Worm (Caenorhabditis elegans) whole organism, L2 larva: ENCODE results near the gene catp-8.
A peak's percentile ranks its signal among the peaks of the same experiment; 100 is the strongest.

Experiments
- C34F6.9 ChIP-seq: fragments of 150-350 bp; optimal IDR thresholded peaks from 2 replicates; lab custom pipeline; 2014; ENCODE audit warnings: missing biosample characterization, missing genetic modification characterization
- F13H6.1 ChIP-seq: sonication (generic microtip); optimal IDR thresholded peaks from 2 replicates; lab custom pipeline; 2016; ENCODE audit warnings: missing genetic modification characterization, missing compliant biosample characterization
- R02D3.7 ChIP-seq: fragments of 150-350 bp; optimal IDR thresholded peaks from 2 replicates; lab custom pipeline; 2014; ENCODE audit warnings: missing biosample characterization, missing genetic modification characterization
- Y55F3AM.14 ChIP-seq: fragments of 200-800 bp; sonication (Bioruptor generic); optimal IDR thresholded peaks from 2 replicates; lab custom pipeline; 2018; ENCODE audit warnings: mild to moderate bottlenecking, missing genetic modification characterization, missing compliant biosample characterization
- ZK546.5 ChIP-seq: sonication (generic microtip); optimal IDR thresholded peaks from 2 replicates; lab custom pipeline; 2017; ENCODE audit warnings: missing biosample characterization, missing genetic modification characterization
- alr-1 ChIP-seq: fragments of 150-350 bp; optimal IDR thresholded peaks from 2 replicates; lab custom pipeline; 2014; ENCODE audit warnings: missing biosample characterization, missing genetic modification characterization
- aly-2 ChIP-seq: fragments of 150-350 bp; optimal IDR thresholded peaks from 2 replicates; lab custom pipeline; 2014; ENCODE audit warnings: missing biosample characterization, missing genetic modification characterization
- ama-1 ChIP-seq: fragments of 150-350 bp; optimal IDR thresholded peaks from 2 replicates; lab custom pipeline; 2018; ENCODE audit warnings: inconsistent platforms
- blmp-1 ChIP-seq: sonication (generic microtip); optimal IDR thresholded peaks from 2 replicates; lab custom pipeline; 2017; ENCODE audit warnings: missing genetic modification characterization, mild to moderate bottlenecking, missing compliant biosample characterization, antibody characterized with exemption, moderate library complexity; ENCODE audit not compliant: insufficient read depth
- ceh-16 ChIP-seq: fragments of 150-350 bp; optimal IDR thresholded peaks from 2 replicates; lab custom pipeline; 2014; ENCODE audit warnings: missing biosample characterization, missing genetic modification characterization
- ceh-82 ChIP-seq: fragments of 150-350 bp; optimal IDR thresholded peaks from 2 replicates; lab custom pipeline; 2014; ENCODE audit warnings: missing biosample characterization, missing genetic modification characterization
- crh-2 ChIP-seq: sonication (generic microtip); optimal IDR thresholded peaks from 2 replicates; lab custom pipeline; 2017; ENCODE audit warnings: missing biosample characterization, missing genetic modification characterization
- dmd-4 ChIP-seq: sonication (generic microtip); optimal IDR thresholded peaks from 2 replicates; lab custom pipeline; 2017; ENCODE audit warnings: missing biosample characterization, missing genetic modification characterization
- egl-27 ChIP-seq: sonication (generic microtip); optimal IDR thresholded peaks from 3 replicates; lab custom pipeline; 2017; ENCODE audit warnings: missing biosample characterization, missing genetic modification reagents, missing genetic modification characterization
- elt-1 ChIP-seq: fragments of 150-350 bp; optimal IDR thresholded peaks from 2 replicates; lab custom pipeline; 2014; ENCODE audit warnings: missing biosample characterization, missing genetic modification characterization
- elt-3 ChIP-seq: sonication (generic microtip); optimal IDR thresholded peaks from 2 replicates; lab custom pipeline; 2017; ENCODE audit warnings: missing biosample characterization, missing genetic modification characterization
- fos-1 ChIP-seq: fragments of 150-350 bp; optimal IDR thresholded peaks from 2 replicates; lab custom pipeline; 2014; ENCODE audit warnings: missing biosample characterization, missing genetic modification characterization
- gmeb-1 ChIP-seq: fragments of 150-350 bp; optimal IDR thresholded peaks from 2 replicates; lab custom pipeline; 2014; ENCODE audit warnings: missing biosample characterization, missing genetic modification characterization
- lin-11 ChIP-seq: fragments of 150-350 bp; sonication (generic microtip); optimal IDR thresholded peaks from 2 replicates; lab custom pipeline; 2014; ENCODE audit warnings: missing biosample characterization, missing genetic modification characterization, inconsistent platforms, mixed read lengths
- lin-13 ChIP-seq: fragments of 150-350 bp; optimal IDR thresholded peaks from 2 replicates; lab custom pipeline; 2014; ENCODE audit warnings: missing biosample characterization, missing genetic modification reagents, missing genetic modification characterization
- lin-39 ChIP-seq: fragments of 150-350 bp; optimal IDR thresholded peaks from 2 replicates; lab custom pipeline; 2014; ENCODE audit warnings: missing biosample characterization, missing genetic modification reagents, missing genetic modification characterization
- lsy-2 ChIP-seq, 2 experiments: fragments of 150-350 bp in 1 of 2; sonication (generic microtip) in 1 of 2; optimal IDR thresholded peaks; 2 replicates each; lab custom pipeline; 2014 to 2017; ENCODE audit warnings: missing biosample characterization in 2 of 2, missing genetic modification characterization in 2 of 2
- mab-5 ChIP-seq: fragments of 150-350 bp; optimal IDR thresholded peaks from 2 replicates; lab custom pipeline; 2014; ENCODE audit warnings: missing biosample characterization, missing genetic modification characterization
- mbf-1 ChIP-seq: sonication (generic microtip); optimal IDR thresholded peaks from 2 replicates; lab custom pipeline; 2017; ENCODE audit warnings: missing biosample characterization, missing genetic modification characterization
- mdl-1 ChIP-seq, 2 experiments: fragments of 150-350 bp in 1 of 2; sonication (generic microtip) in 1 of 2; optimal IDR thresholded peaks; 2 replicates each; lab custom pipeline; 2017; ENCODE audit warnings: missing biosample characterization in 2 of 2, missing genetic modification characterization in 2 of 2
- nhr-10 ChIP-seq: sonication (generic microtip); optimal IDR thresholded peaks from 2 replicates; lab custom pipeline; 2017; ENCODE audit warnings: missing biosample characterization, missing genetic modification characterization
- nhr-12 ChIP-seq: fragments of 150-350 bp; optimal IDR thresholded peaks from 2 replicates; lab custom pipeline; 2014; ENCODE audit warnings: missing biosample characterization, missing genetic modification characterization
- nhr-129 ChIP-seq: fragments of 150-350 bp; optimal IDR thresholded peaks from 2 replicates; lab custom pipeline; 2014; ENCODE audit warnings: missing biosample characterization, missing genetic modification characterization
- nhr-21 ChIP-seq: fragments of 150-350 bp; optimal IDR thresholded peaks from 2 replicates; lab custom pipeline; 2014; ENCODE audit warnings: missing biosample characterization, missing genetic modification characterization
- nhr-23 ChIP-seq: fragments of 150-350 bp; optimal IDR thresholded peaks from 2 replicates; lab custom pipeline; 2014; ENCODE audit warnings: missing biosample characterization, missing genetic modification reagents, missing genetic modification characterization
- nhr-237 ChIP-seq: fragments of 150-350 bp; optimal IDR thresholded peaks from 2 replicates; lab custom pipeline; 2014; ENCODE audit warnings: missing biosample characterization, missing genetic modification characterization
- nhr-25 ChIP-seq: fragments of 150-350 bp; sonication (generic microtip); optimal IDR thresholded peaks from 3 replicates; lab custom pipeline; 2014; ENCODE audit warnings: missing biosample characterization, missing genetic modification characterization
- nhr-6 ChIP-seq: fragments of 150-350 bp; optimal IDR thresholded peaks from 2 replicates; lab custom pipeline; 2014; ENCODE audit warnings: missing biosample characterization, missing genetic modification characterization
- nhr-77 ChIP-seq: fragments of 150-350 bp; optimal IDR thresholded peaks from 2 replicates; lab custom pipeline; 2014; ENCODE audit warnings: missing biosample characterization, missing genetic modification characterization
- peb-1 ChIP-seq: fragments of 150-350 bp; optimal IDR thresholded peaks from 2 replicates; lab custom pipeline; 2014; ENCODE audit warnings: missing biosample characterization, missing genetic modification characterization
- sem-4 ChIP-seq: fragments of 150-350 bp; optimal IDR thresholded peaks from 2 replicates; lab custom pipeline; 2014; ENCODE audit warnings: missing biosample characterization, missing genetic modification reagents, missing genetic modification characterization
- skn-1 ChIP-seq: sonication (generic microtip); optimal IDR thresholded peaks from 2 replicates; lab custom pipeline; 2017; ENCODE audit warnings: missing biosample characterization, missing genetic modification characterization
- sma-3 ChIP-seq: sonication (generic microtip); optimal IDR thresholded peaks from 2 replicates; lab custom pipeline; 2016; ENCODE audit warnings: missing genetic modification reagents, missing genetic modification characterization, missing compliant biosample characterization
- sma-9 ChIP-seq, 2 experiments: fragments of 150-350 bp in 1 of 2; sonication (generic microtip) in 1 of 2; optimal IDR thresholded peaks; 2 replicates each; lab custom pipeline; 2014 to 2016; ENCODE audit warnings: missing genetic modification characterization in 2 of 2, mild to moderate bottlenecking in 1 of 2, missing biosample characterization in 1 of 2, missing compliant biosample characterization in 1 of 2, missing genetic modification reagents in 1 of 2, moderate library complexity in 1 of 2
- snpc-4 ChIP-seq: fragments of 150-350 bp; optimal IDR thresholded peaks from 2 replicates; lab custom pipeline; 2014; ENCODE audit warnings: missing biosample characterization, missing genetic modification characterization
- unc-39 ChIP-seq: fragments of 150-350 bp; optimal IDR thresholded peaks from 2 replicates; lab custom pipeline; 2014; ENCODE audit warnings: missing biosample characterization, missing genetic modification characterization
- unc-55 ChIP-seq: fragments of 150-350 bp; sonication (generic microtip); optimal IDR thresholded peaks from 3 replicates; lab custom pipeline; 2014; ENCODE audit warnings: missing biosample characterization, missing genetic modification reagents, missing genetic modification characterization
- unc-62 ChIP-seq: fragments of 150-350 bp; optimal IDR thresholded peaks from 2 replicates; lab custom pipeline; 2014; ENCODE audit warnings: missing biosample characterization, missing genetic modification reagents, missing genetic modification characterization
- zag-1 ChIP-seq: fragments of 150-350 bp; optimal IDR thresholded peaks from 2 replicates; lab custom pipeline; 2014; ENCODE audit warnings: missing biosample characterization, missing genetic modification characterization
- ztf-1 ChIP-seq: fragments of 200-800 bp; sonication (Bioruptor generic); conservative IDR thresholded peaks from 2 replicates; pipeline ENCODE4 v1.3.6; 2022; ENCODE audit warnings: missing genetic modification characterization, missing compliant biosample characterization
- ztf-11 ChIP-seq: sonication (generic microtip); optimal IDR thresholded peaks from 2 replicates; lab custom pipeline; 2017; ENCODE audit warnings: missing biosample characterization, missing genetic modification characterization
- ztf-4 ChIP-seq: fragments of 150-350 bp; optimal IDR thresholded peaks from 2 replicates; lab custom pipeline; 2014; ENCODE audit warnings: missing biosample characterization, missing genetic modification characterization

catp-8 gene

ce11 chrIV:11489610-11490339 lies 10.7 kb upstream of the catp-8 start:
- no peak for TF ChIP-seq ceh-82 (tag; lab: Kevin White, UChicago)
- no peak for TF ChIP-seq unc-62
- TF ChIP-seq dmd-4 (tag; lab: Kevin White, UChicago) = no peak
- TF ChIP-seq ama-1 = no peak
- TF ChIP-seq sma-9 (GFP tag; optimal IDR thresholded peaks at IDR 0.05; lab: Kevin White, UChicago) = peak; percentile 75
- TF ChIP-seq sma-9 (tag; optimal IDR thresholded peaks at IDR 0.05; lab: Kevin White, UChicago) = no peak
- TF ChIP-seq crh-2 (tag; lab: Kevin White, UChicago) = no peak
- peak; percentile 94 for TF ChIP-seq nhr-25
- TF ChIP-seq mbf-1 (tag; lab: Kevin White, UChicago) = no peak
- peak; percentile 38 for TF ChIP-seq sem-4 (tag; lab: Kevin White, UChicago)
- TF ChIP-seq sma-3 (GFP tag; lab: Kevin White, UChicago) = peak; percentile 70
- no peak for TF ChIP-seq mdl-1 (tag; optimal IDR thresholded peaks at IDR 0.05; lab: Kevin White, UChicago)
- TF ChIP-seq gmeb-1 (tag; lab: Kevin White, UChicago) = no peak
- TF ChIP-seq aly-2 (tag; lab: Kevin White, UChicago) = no peak
- no peak for TF ChIP-seq ztf-11 (tag; lab: Kevin White, UChicago)
- TF ChIP-seq nhr-12 (tag; lab: Kevin White, UChicago) = no peak
- TF ChIP-seq ceh-16 (tag; lab: Kevin White, UChicago) = peak; percentile 38
- no peak for TF ChIP-seq ZK546.5 (tag; lab: Kevin White, UChicago)
- TF ChIP-seq unc-39 (tag; lab: Kevin White, UChicago) = no peak
- no peak for TF ChIP-seq elt-1 (tag; lab: Kevin White, UChicago)
- TF ChIP-seq skn-1 (tag; lab: Kevin White, UChicago) = no peak
- peak in 1 of 2 experiments; percentile 55 for TF ChIP-seq lsy-2 (tag; optimal IDR thresholded peaks at IDR 0.05; lab: Kevin White, UChicago)
- TF ChIP-seq unc-55 = no peak
- TF ChIP-seq nhr-77 (tag; lab: Kevin White, UChicago) = no peak
- peak; percentile 42 for TF ChIP-seq C34F6.9 (tag; lab: Kevin White, UChicago)
- TF ChIP-seq Y55F3AM.14 (GFP tag; lab: Kevin White, UChicago) = no peak
- no peak for TF ChIP-seq fos-1 (tag; lab: Kevin White, UChicago)
- no peak for TF ChIP-seq R02D3.7 (tag; lab: Kevin White, UChicago)
- peak; percentile 35 for TF ChIP-seq F13H6.1 (tag; lab: Kevin White, UChicago)
- TF ChIP-seq nhr-6 (tag; lab: Kevin White, UChicago) = peak; percentile 73
- no peak for TF ChIP-seq lin-11 (tag; lab: Kevin White, UChicago)
- peak; percentile 20 for TF ChIP-seq lin-13 (GFP tag; lab: Kevin White, UChicago)
- no peak for TF ChIP-seq mab-5 (tag; lab: Kevin White, UChicago)
- TF ChIP-seq blmp-1 (tag; lab: Kevin White, UChicago) = peak; percentile 76
- TF ChIP-seq snpc-4 (tag; lab: Kevin White, UChicago) = no peak
- no peak for TF ChIP-seq ztf-4 (tag; lab: Kevin White, UChicago)
- TF ChIP-seq nhr-129 (tag; lab: Kevin White, UChicago) = peak; percentile 64
- TF ChIP-seq elt-3 (tag; lab: Kevin White, UChicago) = no peak
- no peak for TF ChIP-seq nhr-237
- TF ChIP-seq ztf-1 (GFP tag; lab: Robert Waterston, UW) = no peak
- no peak for TF ChIP-seq zag-1 (tag; lab: Kevin White, UChicago)
- peak; percentile 62 for TF ChIP-seq nhr-21 (tag; lab: Kevin White, UChicago)
- no peak for TF ChIP-seq lin-39
- TF ChIP-seq nhr-23 = no peak
- TF ChIP-seq alr-1 (tag; lab: Kevin White, UChicago) = no peak
- TF ChIP-seq nhr-10 (tag; lab: Kevin White, UChicago) = no peak
- no peak for TF ChIP-seq peb-1 (tag; lab: Kevin White, UChicago)
- TF ChIP-seq egl-27 (tag; lab: Kevin White, UChicago) = no peak
